Fruit fly (Drosophila melanogaster) Kc167 (cell line): ENCODE measurements around the gene Chro.

Experiments
- Myc ChIP-seq: fragments of >200 bp; optimal IDR thresholded peaks from 2 replicates; lab custom pipeline; 2017; ENCODE audit warnings: missing external identifiers
- Sin3A ChIP-seq: fragments of >200 bp; optimal IDR thresholded peaks from 2 replicates; lab custom pipeline; 2018; ENCODE audit warnings: missing external identifiers
- h ChIP-seq: fragments of >200 bp; optimal IDR thresholded peaks from 3 replicates; lab custom pipeline; 2018; ENCODE audit warnings: missing external identifiers
- insv ChIP-seq: fragments of >200 bp; optimal IDR thresholded peaks from 3 replicates; lab custom pipeline; 2018; ENCODE audit warnings: missing external identifiers
- psq ChIP-seq: fragments of >200 bp; optimal IDR thresholded peaks from 2 replicates; lab custom pipeline; 2017; ENCODE audit warnings: missing external identifiers
- ttk ChIP-seq: sonication (Bioruptor generic); optimal IDR thresholded peaks from 2 replicates; lab custom pipeline; 2017; ENCODE audit warnings: missing external identifiers

The Chro gene

DNA sequence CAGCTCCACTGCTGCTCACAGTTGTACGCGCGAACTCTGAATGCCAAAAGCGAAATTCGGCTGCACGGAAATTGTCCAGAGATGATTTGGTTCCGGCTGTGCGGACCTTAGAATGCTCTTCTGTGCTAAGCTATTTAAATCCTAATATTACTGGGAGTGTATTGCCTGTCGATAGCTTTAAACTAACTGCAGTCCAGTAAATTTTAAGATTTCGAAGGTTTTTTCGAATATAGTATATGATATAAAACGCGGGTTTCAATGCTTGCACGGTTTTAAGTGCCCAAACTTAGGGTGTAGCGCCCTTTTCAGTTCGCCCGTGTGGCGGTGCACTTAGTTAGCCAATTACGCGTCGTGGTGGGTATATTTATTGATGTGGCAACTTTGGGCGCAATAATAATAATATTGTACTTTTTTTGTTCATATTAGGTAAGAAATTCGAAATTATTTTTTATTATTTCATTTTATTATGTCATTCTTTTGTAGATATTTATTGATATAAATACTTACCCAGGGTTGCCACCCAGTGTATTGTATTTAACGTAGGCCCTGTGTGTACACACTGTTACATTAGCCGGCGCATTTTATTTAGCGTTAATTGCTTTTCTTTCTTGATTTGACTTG, at the start of gene Chro, which contains the start of gene Ssl1:
Gene Chro (minus strand): TSS at position 262 of the 621 bp plus-strand sequence.
Gene Ssl1 (plus strand): TSS at position 367 of the 621 bp plus-strand sequence.
- no peak for TF ChIP-seq Sin3A (lab: Kevin White, UChicago)
- TF ChIP-seq ttk (lab: Kevin White, UChicago): no peak
- no peak for TF ChIP-seq psq (lab: Kevin White, UChicago)
- TF ChIP-seq insv (lab: Kevin White, UChicago): no peak
- no peak for TF ChIP-seq h (lab: Kevin White, UChicago)
- no peak for TF ChIP-seq Myc (lab: Kevin White, UChicago)

DNA sequence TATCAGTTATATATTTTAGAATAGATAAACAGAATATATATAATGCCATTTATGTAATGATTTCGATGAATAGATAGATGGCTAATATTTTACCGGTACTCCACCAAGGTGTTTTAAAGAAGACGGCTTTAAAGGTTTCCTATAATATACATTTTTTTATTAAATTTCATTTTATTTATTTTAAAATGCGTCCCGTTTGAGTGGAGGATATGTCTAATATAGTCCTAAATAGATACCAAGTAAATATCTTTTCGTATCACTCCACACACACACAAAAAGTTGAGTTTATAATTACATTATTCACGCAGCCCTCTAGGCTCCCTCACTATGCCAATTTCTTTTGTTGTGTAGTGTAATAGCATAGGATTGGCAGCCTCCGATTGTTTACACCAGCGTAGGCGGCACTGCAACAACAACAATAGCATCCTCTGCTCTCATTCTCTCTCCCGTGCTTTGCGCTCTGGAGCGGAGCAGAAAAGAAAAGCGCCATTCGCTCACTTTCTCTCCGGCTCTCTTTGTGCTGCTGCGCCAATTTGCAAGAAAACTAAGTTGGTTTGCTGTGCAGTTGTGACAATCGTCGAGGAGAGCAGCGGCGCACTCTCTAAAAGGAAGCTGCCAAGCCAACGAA, 31.2 kb upstream of the Chro start, which contains the start of gene CG12768:
Gene CG12768 (plus strand): TSS at position 578 of the 628 bp plus-strand sequence.
- TF ChIP-seq Sin3A (lab: Kevin White, UChicago) (no peak), h (lab: Kevin White, UChicago) (no peak), Myc (lab: Kevin White, UChicago) (no peak), psq (lab: Kevin White, UChicago) (no peak)

DNA sequence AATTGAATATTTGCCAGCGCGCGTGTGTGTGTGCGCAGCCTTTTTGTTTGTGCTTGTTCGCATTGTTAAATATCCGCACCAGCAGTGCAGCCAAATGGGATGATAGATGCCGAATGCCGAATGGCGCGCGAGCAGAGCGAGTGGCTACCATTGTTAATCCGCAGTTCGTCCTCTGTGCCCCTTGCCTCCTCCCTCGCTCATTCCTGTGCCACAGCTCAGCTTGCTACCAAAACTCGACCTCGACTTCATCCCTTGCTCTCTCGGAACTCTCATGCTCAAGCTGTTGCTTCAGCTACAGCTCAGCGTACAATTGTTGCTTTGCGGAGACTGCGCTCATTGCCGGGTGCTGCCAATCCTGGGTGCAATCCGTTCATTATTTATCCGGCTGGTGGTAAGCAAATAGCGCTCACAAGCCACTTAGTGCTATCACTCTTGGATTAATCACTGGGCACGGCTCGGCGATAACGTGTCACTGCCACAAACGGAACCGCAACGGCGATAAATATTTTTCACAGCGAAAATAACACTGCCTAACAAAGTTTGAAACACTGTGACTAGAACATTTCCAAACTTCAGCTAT, 30.6 kb upstream of the Chro start:
- no peak for TF ChIP-seq insv (lab: Kevin White, UChicago)
- TF ChIP-seq Myc (lab: Kevin White, UChicago): no peak
- no peak for TF ChIP-seq psq (lab: Kevin White, UChicago)
- no peak for TF ChIP-seq h (lab: Kevin White, UChicago)
- no peak for TF ChIP-seq Sin3A (lab: Kevin White, UChicago)
- TF ChIP-seq ttk (lab: Kevin White, UChicago): no peak

DNA sequence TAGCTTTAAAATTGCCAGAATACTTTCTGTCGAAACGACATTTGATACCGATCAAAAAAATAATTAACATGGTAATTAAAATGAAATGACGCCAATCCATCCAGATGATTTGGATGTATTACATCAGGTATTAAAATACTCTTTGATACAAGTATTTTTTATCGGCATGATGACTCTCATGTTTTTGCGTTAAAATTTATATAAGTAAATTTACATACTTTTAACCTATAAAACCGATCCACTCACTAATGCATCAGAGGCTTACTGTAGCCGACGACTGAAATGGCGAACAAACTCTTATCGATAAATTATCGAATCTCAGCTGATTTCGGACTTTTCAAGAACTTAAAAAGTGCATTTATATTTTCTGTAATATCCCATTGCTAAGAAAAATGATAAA, 22.8 kb upstream of the Chro start, which contains the start of gene BoYb:
Gene BoYb (plus strand): TSS at position 301 of the 400 bp plus-strand sequence.
- TF ChIP-seq ttk (lab: Kevin White, UChicago) (no peak), insv (lab: Kevin White, UChicago) (no peak), h (lab: Kevin White, UChicago) (no peak), Myc (lab: Kevin White, UChicago) (no peak), Sin3A (lab: Kevin White, UChicago) (no peak), psq (lab: Kevin White, UChicago) (no peak)

dm6 chr3L:22898444-22898843, 19.7 kb upstream of the Chro start, which contains the start of gene CG11131:
Gene CG11131, plus strand, starts transcription at chr3L:22898744.
- TF ChIP-seq psq (lab: Kevin White, UChicago) (no peak), Sin3A (lab: Kevin White, UChicago) (no peak)

- TF ChIP-seq h (lab: Kevin White, UChicago) (no peak), Myc (lab: Kevin White, UChicago) (no peak), ttk (lab: Kevin White, UChicago) (no peak), insv (lab: Kevin White, UChicago) (no peak), psq (lab: Kevin White, UChicago) (no peak), Sin3A (lab: Kevin White, UChicago) (no peak)
Measured at dm6 chr3L:22894689-22895283, 16.0 kb upstream of the Chro start.

DNA sequence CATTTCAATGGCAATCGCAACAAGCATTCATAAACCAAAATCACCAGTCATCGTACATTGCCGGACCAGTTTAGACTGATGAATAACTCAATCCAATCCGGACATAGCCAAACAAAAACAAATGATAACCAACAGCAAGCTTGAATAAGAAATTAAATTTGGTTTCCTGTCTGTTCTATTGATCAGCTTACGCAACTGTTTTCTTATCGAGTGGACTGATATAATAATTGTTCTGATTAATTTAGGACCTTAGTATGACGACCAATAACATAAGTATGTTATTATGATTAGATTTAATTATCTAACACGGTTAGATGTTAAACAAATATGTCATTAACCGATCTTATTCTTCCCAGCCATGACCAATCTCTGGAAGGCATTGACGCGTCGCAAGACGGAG, 12.2 kb upstream of the Chro start:
- no peak for TF ChIP-seq h (lab: Kevin White, UChicago)
- TF ChIP-seq Myc (lab: Kevin White, UChicago): no peak
- TF ChIP-seq insv (lab: Kevin White, UChicago): no peak
- no peak for TF ChIP-seq ttk (lab: Kevin White, UChicago)
- TF ChIP-seq psq (lab: Kevin White, UChicago): no peak
- no peak for TF ChIP-seq Sin3A (lab: Kevin White, UChicago)

DNA sequence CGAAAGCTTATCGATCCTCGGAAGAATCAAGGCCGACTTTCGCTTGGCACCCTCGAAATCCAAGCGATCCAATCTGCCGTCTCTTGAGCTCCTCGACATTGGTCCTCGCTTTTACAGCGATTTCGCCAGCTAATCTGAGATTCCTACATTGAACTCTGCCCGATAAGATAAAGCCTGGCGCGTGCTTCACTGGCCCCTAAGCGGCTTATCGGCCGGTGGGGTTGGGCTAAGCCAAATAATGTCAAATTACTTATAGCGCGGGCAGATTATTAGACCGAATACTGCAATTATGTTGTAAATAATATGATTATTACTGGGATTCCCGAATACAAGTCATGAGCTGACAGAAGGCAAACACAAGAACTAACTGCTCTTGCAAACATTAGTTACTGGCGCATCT, 11.2 kb upstream of the Chro start:
- TF ChIP-seq Myc (lab: Kevin White, UChicago): no peak
- TF ChIP-seq insv (lab: Kevin White, UChicago): no peak
- no peak for TF ChIP-seq h (lab: Kevin White, UChicago)
- TF ChIP-seq psq (lab: Kevin White, UChicago): no peak
- TF ChIP-seq Sin3A (lab: Kevin White, UChicago): no peak
- TF ChIP-seq ttk (lab: Kevin White, UChicago): no peak

DNA sequence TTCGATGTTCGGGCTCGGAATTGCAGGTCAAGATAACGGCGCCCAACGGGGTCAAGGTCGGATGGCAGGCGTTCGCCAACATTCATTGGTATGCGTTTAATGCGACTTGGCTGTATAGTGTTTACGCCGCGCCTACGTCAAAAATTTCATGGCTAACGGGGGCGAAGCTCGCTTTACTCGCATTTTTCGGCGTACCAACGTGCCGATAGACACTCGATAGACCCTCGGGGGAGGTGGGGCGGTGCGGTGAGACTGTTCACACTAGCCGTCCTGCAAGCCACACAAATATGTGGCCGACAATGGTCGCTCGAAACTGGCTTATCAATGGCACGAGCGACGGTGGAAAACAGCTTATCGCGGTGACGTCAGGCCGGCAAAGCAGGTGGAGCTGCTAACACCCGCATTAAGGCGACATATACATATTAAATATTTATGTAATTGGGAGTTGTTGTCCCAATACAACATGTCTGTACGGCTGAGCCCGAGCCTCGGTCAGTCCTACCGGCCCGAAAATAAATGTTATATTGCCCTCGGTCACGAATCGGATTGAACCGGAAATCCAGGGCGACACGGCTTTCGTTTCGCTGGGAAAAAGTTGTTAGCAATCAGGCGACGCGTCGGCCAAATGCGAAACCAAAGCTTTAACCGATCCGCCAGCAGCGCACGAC, 9.9 kb upstream of the Chro start:
- TF ChIP-seq Myc (lab: Kevin White, UChicago) (no peak), psq (lab: Kevin White, UChicago) (no peak), h (lab: Kevin White, UChicago) (no peak)

- TF ChIP-seq psq (lab: Kevin White, UChicago): no peak
- no peak for TF ChIP-seq Sin3A (lab: Kevin White, UChicago)
- no peak for TF ChIP-seq insv (lab: Kevin White, UChicago)
- no peak for TF ChIP-seq h (lab: Kevin White, UChicago)
- TF ChIP-seq Myc (lab: Kevin White, UChicago): no peak
- TF ChIP-seq ttk (lab: Kevin White, UChicago): no peak
Measured at dm6 chr3L:22887677-22888076, 8.9 kb upstream of the Chro start.

DNA sequence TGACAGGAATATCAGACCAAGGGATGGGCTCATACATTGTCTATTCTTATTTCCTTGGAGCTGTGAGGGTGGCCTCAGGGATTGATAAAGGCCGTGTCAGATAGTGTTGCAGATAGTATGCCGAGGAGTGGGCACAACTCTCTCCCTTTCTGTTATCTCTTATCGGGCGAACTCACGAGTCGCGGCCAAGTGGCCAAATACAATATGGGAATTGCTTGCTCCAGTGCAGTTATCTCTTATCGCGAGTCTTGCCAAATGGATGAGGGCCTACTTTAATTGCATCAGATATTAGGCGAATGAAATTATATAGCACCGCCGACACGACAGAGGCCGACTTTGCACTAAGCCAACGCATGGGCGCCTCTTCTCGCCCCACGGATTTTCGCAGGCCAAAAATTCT, 8.2 kb upstream of the Chro start:
- TF ChIP-seq psq (lab: Kevin White, UChicago) (no peak), Myc (lab: Kevin White, UChicago) (no peak), ttk (lab: Kevin White, UChicago) (no peak), insv (lab: Kevin White, UChicago) (no peak)
